Worm (Caenorhabditis elegans): Measurements from ENCODE around the gene kin-15.
A peak's percentile ranks its signal among the peaks of the same experiment; 100 is the strongest.

The kin-15 gene

ce11 chrII:9431119-9431518 lies 2.4 kb downstream of the kin-15 start:
- TF ChIP-seq ceh-90 (tag; optimal IDR thresholded peaks at IDR 0.05): no peak
- peak; percentile 33 for TF ChIP-seq fkh-10 (GFP tag; optimal IDR thresholded peaks at IDR 0.05)
- TF ChIP-seq efl-1 (optimal IDR thresholded peaks at IDR 0.05): no peak
- no peak for TF ChIP-seq efl-1 (GFP tag; optimal IDR thresholded peaks at IDR 0.05 in 1 of 2)
- TF ChIP-seq nhr-85 (tag): no peak
- TF ChIP-seq nhr-71 (tag; optimal IDR thresholded peaks at IDR 0.05): no peak
- TF ChIP-seq rnt-1 (tag; optimal IDR thresholded peaks at IDR 0.05): no peak
- no peak for TF ChIP-seq hpl-2 (GFP tag; optimal IDR thresholded peaks at IDR 0.05)
- TF ChIP-seq lin-14 (GFP tag; optimal IDR thresholded peaks at IDR 0.05): peak; percentile 58

DNA sequence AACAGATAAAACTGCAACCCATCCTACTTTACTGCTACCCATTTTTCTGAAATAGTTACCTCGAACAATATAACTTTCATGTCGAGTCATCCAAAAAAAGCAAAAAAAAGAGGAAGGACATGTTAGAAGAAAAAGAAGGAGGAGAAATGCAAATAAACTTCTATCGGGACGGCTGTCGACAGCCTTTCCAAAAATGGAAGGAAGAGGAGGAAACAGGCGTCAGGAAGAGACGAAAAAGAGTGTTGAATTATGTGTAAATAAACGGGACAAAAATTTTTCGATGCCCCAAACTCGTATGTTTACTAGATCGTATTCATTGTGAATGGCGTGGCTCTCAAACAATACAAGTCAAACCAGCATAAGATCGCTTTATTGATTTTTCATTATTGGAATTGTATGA lies 5.9 kb downstream of the kin-15 start, which contains the start of gene M176.5:
TSS of gene M176.5 (minus strand) at position 101 of the 400 bp plus-strand sequence.
- TF ChIP-seq mef-2 (tag; optimal IDR thresholded peaks at IDR 0.05) (no peak), lin-14 (GFP tag; optimal IDR thresholded peaks at IDR 0.05) (peak; percentile 42)

- no peak for TF ChIP-seq mdl-1 (tag; optimal IDR thresholded peaks at IDR 0.05)
- no peak for TF ChIP-seq nhr-28 (tag; optimal IDR thresholded peaks at IDR 0.05)
- no peak for TF ChIP-seq ceh-63 (GFP tag; optimal IDR thresholded peaks at IDR 0.05)
- no peak for TF ChIP-seq mef-2 (tag; optimal IDR thresholded peaks at IDR 0.05)
- no peak for TF ChIP-seq nhr-12 (tag; optimal IDR thresholded peaks at IDR 0.05)
- TF ChIP-seq lir-3 (tag; optimal IDR thresholded peaks at IDR 0.05; ENCODE audit: poor library complexity): no peak
- no peak for TF ChIP-seq egl-27 (tag; optimal IDR thresholded peaks at IDR 0.05)
- no peak for TF ChIP-seq blmp-1 (tag; optimal IDR thresholded peaks at IDR 0.05)
- TF ChIP-seq ztf-11 (tag; optimal IDR thresholded peaks at IDR 0.05): no peak
- TF ChIP-seq ces-1 (GFP tag; optimal IDR thresholded peaks at IDR 0.05): no peak
- no peak for TF ChIP-seq pqm-1 (tag; optimal IDR thresholded peaks at IDR 0.05)
- no peak for TF ChIP-seq elt-3 (tag; optimal IDR thresholded peaks at IDR 0.05)
- TF ChIP-seq pax-3 (tag; optimal IDR thresholded peaks at IDR 0.05): no peak
- no peak for TF ChIP-seq nhr-77 (tag; optimal IDR thresholded peaks at IDR 0.05)
These were observed 7.4 kb downstream of the kin-15 start, which contains the start of gene M176.10 for ce11 chrII:9426076-9426475. Gene M176.10, minus strand, starts transcription at chrII:9426176.

DNA sequence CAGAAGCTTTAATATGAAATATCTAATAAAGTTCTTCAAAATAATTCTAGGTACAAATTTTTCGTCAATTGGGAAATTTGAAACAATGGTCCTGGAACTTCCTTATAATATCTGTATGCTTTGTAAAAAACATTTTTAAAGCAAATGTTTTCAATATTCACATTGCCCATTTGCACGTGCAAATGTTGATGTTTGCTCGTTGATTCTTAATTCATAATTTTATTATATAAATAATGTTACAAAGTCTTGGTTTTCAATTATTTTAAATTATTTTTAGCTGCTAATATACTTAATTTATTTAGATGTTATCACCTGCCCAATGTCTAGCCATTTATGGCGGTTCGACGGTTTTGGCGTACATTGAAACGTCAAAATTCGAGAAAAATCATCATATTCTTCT lies 11.5 kb downstream of the kin-15 start, which contains the start of gene M176.11:
TSS of gene M176.11 (plus strand) at position 301 of the 400 bp plus-strand sequence.
- TF ChIP-seq tlp-1 (tag; optimal IDR thresholded peaks at IDR 0.05): no peak
- no peak for TF ChIP-seq ceh-90 (tag; optimal IDR thresholded peaks at IDR 0.05)
- TF ChIP-seq lin-35 (GFP tag; optimal IDR thresholded peaks at IDR 0.05): no peak
- no peak for TF ChIP-seq tbx-2 (tag; optimal IDR thresholded peaks at IDR 0.05)
- TF ChIP-seq nhr-11 (tag; optimal IDR thresholded peaks at IDR 0.05): no peak
- no peak for TF ChIP-seq pag-3 (tag; optimal IDR thresholded peaks at IDR 0.05; ENCODE audit: borderline replicate concordance, insufficient read depth)
- no peak for TF ChIP-seq ces-1 (GFP tag; optimal IDR thresholded peaks at IDR 0.05)
- TF ChIP-seq F16B12.6 (tag; optimal IDR thresholded peaks at IDR 0.05): no peak
- TF ChIP-seq isw-1 (GFP tag; IDR thresholded peaks at IDR 0.05): no peak
- TF ChIP-seq egl-27 (tag; optimal IDR thresholded peaks at IDR 0.05): no peak
- no peak for TF ChIP-seq ceh-63 (GFP tag; optimal IDR thresholded peaks at IDR 0.05)
- no peak for TF ChIP-seq fkh-8 (tag; optimal IDR thresholded peaks at IDR 0.05)
- TF ChIP-seq jun-1 (tag; optimal IDR thresholded peaks at IDR 0.05): no peak
- no peak for TF ChIP-seq C16A3.4 (tag; optimal IDR thresholded peaks at IDR 0.05)
- no peak for TF ChIP-seq nhr-76 (tag; optimal IDR thresholded peaks at IDR 0.05)
- TF ChIP-seq Y116A8C.19 (tag; optimal IDR thresholded peaks at IDR 0.05; ENCODE audit: borderline replicate concordance): no peak

Measured in whole organism, L1 larva.